Worm (Caenorhabditis elegans) whole organism, mixed stage, embryonic: ENCODE data around the gene Y62E10A.19.

ENCODE experiments used
- blmp-1 ChIP-seq: fragments of 150-350 bp; optimal IDR thresholded peaks from 2 replicates; lab custom pipeline; 2014; ENCODE audit warnings: missing biosample characterization, missing genetic modification characterization
- ces-1 ChIP-seq: fragments of 150-350 bp; optimal IDR thresholded peaks from 2 replicates; lab custom pipeline; 2014; ENCODE audit warnings: missing biosample characterization, missing genetic modification reagents, missing genetic modification characterization
- ham-2 ChIP-seq: fragments of 200-800 bp; sonication (Bioruptor generic); optimal IDR thresholded peaks from 2 replicates; lab custom pipeline; 2018; ENCODE audit warnings: mild to moderate bottlenecking, missing genetic modification characterization, missing compliant biosample characterization
- lsy-2 ChIP-seq: fragments of 150-350 bp; optimal IDR thresholded peaks from 2 replicates; lab custom pipeline; 2014; ENCODE audit warnings: missing biosample characterization, missing genetic modification characterization
- mep-1 ChIP-seq: fragments of 150-350 bp; optimal IDR thresholded peaks from 2 replicates; lab custom pipeline; 2017; ENCODE audit warnings: missing biosample characterization, missing genetic modification reagents, missing genetic modification characterization, inconsistent platforms
- nhr-12 ChIP-seq: fragments of 150-350 bp; optimal IDR thresholded peaks from 2 replicates; lab custom pipeline; 2014; ENCODE audit warnings: missing biosample characterization, missing genetic modification characterization
- pha-4 ChIP-seq: fragments of 150-350 bp; optimal IDR thresholded peaks from 2 replicates; lab custom pipeline; 2018; ENCODE audit warnings: missing biosample characterization, missing genetic modification reagents, missing genetic modification characterization
- snpc-4 ChIP-seq: fragments of 150-350 bp; optimal IDR thresholded peaks from 2 replicates; lab custom pipeline; 2014; ENCODE audit warnings: missing biosample characterization, missing genetic modification characterization
- sptf-1 ChIP-seq: sonication (generic microtip); optimal IDR thresholded peaks from 2 replicates; lab custom pipeline; 2017; ENCODE audit warnings: mild to moderate bottlenecking, missing genetic modification characterization, moderate library complexity, missing compliant biosample characterization
- unc-39 ChIP-seq: fragments of 150-350 bp; optimal IDR thresholded peaks from 2 replicates; lab custom pipeline; 2014; ENCODE audit warnings: missing biosample characterization, missing genetic modification characterization
- ztf-11 ChIP-seq: fragments of 150-350 bp; optimal IDR thresholded peaks from 2 replicates; lab custom pipeline; 2014; ENCODE audit warnings: missing biosample characterization, missing genetic modification characterization

DNA sequence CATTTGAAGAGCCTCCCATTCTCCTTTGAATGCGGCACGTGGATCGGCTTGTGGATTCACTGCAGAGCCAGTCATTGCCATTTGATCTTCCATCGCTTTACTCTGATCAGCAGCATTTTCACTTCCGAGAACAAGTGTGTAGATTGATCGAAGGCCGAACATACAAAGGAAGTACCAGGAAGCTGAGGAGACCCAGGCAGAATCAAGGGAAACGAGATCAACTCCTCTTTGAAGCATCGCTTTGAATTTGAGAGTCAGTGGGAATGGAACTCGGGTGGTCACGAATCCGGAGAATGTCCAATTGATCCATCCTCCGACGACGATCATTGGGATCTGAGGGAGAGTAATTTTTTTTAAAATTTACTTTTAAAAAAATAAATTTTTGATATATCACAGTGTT lies 27.6 kb downstream of the Y62E10A.19 start:
- TF ChIP-seq pha-4, result no peak
- TF ChIP-seq ces-1 (GFP tag; lab: Kevin White, UChicago), result no peak
- no peak for TF ChIP-seq ztf-11 (tag; lab: Kevin White, UChicago)
- TF ChIP-seq mep-1, result no peak
- TF ChIP-seq nhr-12 (tag; lab: Kevin White, UChicago), result no peak
- no peak for TF ChIP-seq unc-39 (tag; lab: Kevin White, UChicago)
- TF ChIP-seq snpc-4 (tag; lab: Kevin White, UChicago), result no peak
- no peak for TF ChIP-seq ham-2
- no peak for TF ChIP-seq lsy-2 (tag; lab: Kevin White, UChicago)
- no peak for TF ChIP-seq sptf-1 (tag; lab: Kevin White, UChicago)
- no peak for TF ChIP-seq blmp-1 (tag; lab: Kevin White, UChicago)
